Worm (Caenorhabditis elegans) whole organism, L4 larva: ENCODE data around the gene metl-1.

ENCODE experiments used
- Y48G9A.11 ChIP-seq: fragments of 200-800 bp; sonication (Bioruptor generic); IDR thresholded peaks from 2 replicates; pipeline ENCODE4 v1.3.6; 2022; ENCODE audit warnings: missing genetic modification reagents, missing genetic modification characterization, missing compliant biosample characterization
- ZK337.2 ChIP-seq: fragments of 200-800 bp; sonication (Bioruptor generic); IDR thresholded peaks from 2 replicates; pipeline ENCODE4 v1.3.6; 2022; ENCODE audit warnings: missing genetic modification reagents, missing genetic modification characterization, missing compliant biosample characterization
- ama-1 ChIP-seq: fragments of 150-350 bp; optimal IDR thresholded peaks from 2 replicates; lab custom pipeline; 2014; ENCODE audit warnings: inconsistent platforms, mixed read lengths
- ceh-82 ChIP-seq: sonication (generic microtip); optimal IDR thresholded peaks from 2 replicates; lab custom pipeline; 2017; ENCODE audit warnings: missing biosample characterization, missing genetic modification characterization
- ces-1 ChIP-seq: fragments of 150-350 bp; sonication (generic microtip); optimal IDR thresholded peaks from 4 replicates; lab custom pipeline; 2014; ENCODE audit warnings: missing biosample characterization, missing genetic modification reagents, missing genetic modification characterization
- cey-2 ChIP-seq: sonication (generic microtip); optimal IDR thresholded peaks from 3 replicates; lab custom pipeline; 2017; ENCODE audit warnings: missing genetic modification characterization, mild to moderate bottlenecking, missing compliant biosample characterization, antibody characterized with exemption, borderline replicate concordance; ENCODE audit not compliant: insufficient read depth
- lir-3 ChIP-seq: sonication (generic microtip); optimal IDR thresholded peaks from 2 replicates; lab custom pipeline; 2016; ENCODE audit warnings: mild to moderate bottlenecking, missing genetic modification characterization, missing compliant biosample characterization
- lsy-2 ChIP-seq, 2 experiments: fragments of 150-350 bp in 1 of 2; sonication (generic microtip) in 1 of 2; optimal IDR thresholded peaks; 2 replicates each; lab custom pipeline; 2014 to 2017; ENCODE audit warnings: missing biosample characterization in 2 of 2, missing genetic modification characterization in 2 of 2
- madf-9 ChIP-seq: fragments of 200-800 bp; sonication (Bioruptor generic); conservative IDR thresholded peaks from 2 replicates; pipeline ENCODE4 v1.3.6; 2022; ENCODE audit warnings: missing genetic modification reagents, missing genetic modification characterization, missing compliant biosample characterization
- pha-4 ChIP-seq, 2 experiments: fragments of 150-350 bp in 1 of 2; fragments of 200-800 bp in 1 of 2; sonication (Bioruptor generic) in 1 of 2; IDR thresholded peaks in 1 of 2; optimal IDR thresholded peaks in 1 of 2; 2 replicates each; pipeline versions ENCODE4 v1.3.6 to Lab custom; 2014 to 2022; ENCODE audit warnings: missing genetic modification characterization in 2 of 2, missing genetic modification reagents in 2 of 2, missing biosample characterization in 1 of 2, missing compliant biosample characterization in 1 of 2
- skn-1 ChIP-seq: fragments of 150-350 bp; optimal IDR thresholded peaks from 2 replicates; lab custom pipeline; 2014; ENCODE audit warnings: missing biosample characterization, missing genetic modification characterization
- snpc-4 ChIP-seq: fragments of 150-350 bp; optimal IDR thresholded peaks from 2 replicates; lab custom pipeline; 2014; ENCODE audit warnings: missing biosample characterization, missing genetic modification characterization
- unc-62 ChIP-seq, 3 experiments: fragments of 150-350 bp in 1 of 3; sonication (generic microtip); optimal IDR thresholded peaks in 2 of 3; peaks in 1 of 3; 1 replicate in 1 of 3; 2 replicates in 2 of 3; lab custom pipeline; 2014 to 2017; ENCODE audit warnings: missing biosample characterization in 3 of 3, missing genetic modification characterization in 3 of 3, missing genetic modification reagents in 3 of 3, missing genotype in 1 of 3
- zag-1 ChIP-seq: fragments of 150-350 bp; optimal IDR thresholded peaks from 2 replicates; lab custom pipeline; 2014; ENCODE audit warnings: missing biosample characterization, missing genetic modification characterization

DNA sequence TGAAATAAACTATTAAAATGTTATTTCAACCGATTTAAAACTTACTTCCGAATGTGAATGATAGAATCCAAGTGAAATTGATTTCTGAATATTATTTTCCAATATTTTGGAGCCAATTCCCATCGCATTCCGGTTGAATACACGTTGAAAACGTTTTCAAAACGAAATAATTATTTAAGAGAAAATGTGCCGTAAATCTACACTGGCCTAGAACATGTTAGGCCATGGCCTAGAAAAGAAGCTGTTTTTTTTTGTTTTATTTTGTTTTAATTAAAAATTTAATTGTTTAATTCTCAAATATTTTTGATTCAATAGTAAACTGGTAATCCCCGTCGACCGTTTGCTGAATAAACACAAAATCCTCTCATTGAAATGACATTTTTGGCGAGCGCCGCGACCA is 9.5 kb downstream of the metl-1 start:
- TF ChIP-seq skn-1, result no peak
- TF ChIP-seq snpc-4 (tag; lab: Kevin White, UChicago), result no peak
- TF ChIP-seq madf-9 (GFP tag; lab: Robert Waterston, UW), result no peak
- TF ChIP-seq ces-1 (GFP tag; lab: Kevin White, UChicago), result no peak
- TF ChIP-seq ama-1 (lab: Kevin White, UChicago), result no peak
- no peak for TF ChIP-seq ceh-82 (tag; lab: Kevin White, UChicago)
- TF ChIP-seq unc-62 (GFP tag; optimal IDR thresholded peaks at IDR 0.05 in 1 of 2; lab: Kevin White, UChicago), result no peak
- no peak for TF ChIP-seq unc-62 (tag; optimal IDR thresholded peaks at IDR 0.05; lab: Kevin White, UChicago)
- TF ChIP-seq ZK337.2, result no peak
- no peak for TF ChIP-seq cey-2 (tag; lab: Kevin White, UChicago)
- no peak for TF ChIP-seq pha-4 (GFP tag; IDR thresholded peaks at IDR 0.05; lab: Robert Waterston, UW)
- no peak for TF ChIP-seq pha-4 (tag; optimal IDR thresholded peaks at IDR 0.05; lab: Kevin White, UChicago)
- no peak for TF ChIP-seq zag-1 (tag; lab: Kevin White, UChicago)
- TF ChIP-seq Y48G9A.11, result no peak
- no peak for TF ChIP-seq lsy-2 (tag; optimal IDR thresholded peaks at IDR 0.05; lab: Kevin White, UChicago)
- no peak for TF ChIP-seq lir-3 (tag; lab: Kevin White, UChicago)
